Worm (Caenorhabditis elegans): Measurements from ENCODE around the gene herd-1.

The herd-1 gene

ce11 chrIII:12455651-12456420, 40.5 kb upstream of the herd-1 start:
- TF ChIP-seq mes-2 (tag; optimal IDR thresholded peaks at IDR 0.05; ENCODE audit: poor library complexity, severe bottlenecking): peak; percentile 47
- TF ChIP-seq lin-38 (GFP tag; IDR thresholded peaks at IDR 0.05): peak; percentile 67
- peak; percentile 49 for TF ChIP-seq aha-1 (tag)
- no peak for TF ChIP-seq tra-1 (GFP tag; IDR thresholded peaks at IDR 0.05)
- no peak for TF ChIP-seq sdz-12 (GFP tag; optimal IDR thresholded peaks at IDR 0.05)
- TF ChIP-seq lsy-2 (tag; optimal IDR thresholded peaks at IDR 0.05): peak in 1 of 2 experiments; percentile 33

- TF ChIP-seq nhr-41 (GFP tag; IDR thresholded peaks at IDR 0.05): no peak
- peak; percentile 26 for TF ChIP-seq unc-130 (GFP tag; optimal IDR thresholded peaks at IDR 0.05)
- TF ChIP-seq mep-1 (tag; optimal IDR thresholded peaks at IDR 0.05): peak; percentile 57
- peak; percentile 40 for TF ChIP-seq pqm-1 (tag; optimal IDR thresholded peaks at IDR 0.05)
- peak; percentile 38 for TF ChIP-seq dpl-1 (GFP tag; optimal IDR thresholded peaks at IDR 0.05)
- TF ChIP-seq F49E8.2 (tag; optimal IDR thresholded peaks at IDR 0.05; ENCODE audit: borderline replicate concordance): peak; percentile 58
- peak; percentile 11 for TF ChIP-seq nhr-77 (tag; optimal IDR thresholded peaks at IDR 0.05)
- TF ChIP-seq madf-5 (GFP tag; IDR thresholded peaks at IDR 0.05): 0 out of 4 replicates have a peak, but pooled peaks of 1 of the 2 experiments have one; percentile 2
- TF ChIP-seq arid-1 (GFP tag; conservative IDR thresholded peaks at IDR 0.05): no peak
- TF ChIP-seq lsy-2 (tag; optimal IDR thresholded peaks at IDR 0.05): peak in 1 of 2 experiments; percentile 39
- peak; percentile 24 for TF ChIP-seq aha-1 (tag)
- TF ChIP-seq mes-2 (tag; optimal IDR thresholded peaks at IDR 0.05; ENCODE audit: poor library complexity, severe bottlenecking): peak; percentile 58
- TF ChIP-seq dve-1 (tag; optimal IDR thresholded peaks at IDR 0.05; ENCODE audit: insufficient read depth): peak; percentile 81
- peak; percentile 77 for TF ChIP-seq nhr-11 (tag; optimal IDR thresholded peaks at IDR 0.05)
- no peak for TF ChIP-seq vab-7 (GFP tag; IDR thresholded peaks at IDR 0.05)
- TF ChIP-seq lin-38 (GFP tag; IDR thresholded peaks at IDR 0.05): peak; percentile 9
- TF ChIP-seq attf-4 (tag; optimal IDR thresholded peaks at IDR 0.05): no peak
- no peak for TF ChIP-seq daf-16 (GFP tag; optimal IDR thresholded peaks at IDR 0.05)
- TF ChIP-seq daf-16 (tag; optimal IDR thresholded peaks at IDR 0.05): peak; percentile 91
- no peak for TF ChIP-seq tra-1 (GFP tag; IDR thresholded peaks at IDR 0.05)
- TF ChIP-seq lin-13 (GFP tag; optimal IDR thresholded peaks at IDR 0.05): peak; percentile 11
- TF ChIP-seq hif-1 (tag; optimal IDR thresholded peaks at IDR 0.05): peak in 1 of 2 experiments; percentile 27
- TF ChIP-seq nhr-76 (tag; optimal IDR thresholded peaks at IDR 0.05): no peak
- TF ChIP-seq hlh-30 (tag; optimal IDR thresholded peaks at IDR 0.05; ENCODE audit: insufficient read depth): peak; percentile 93
- peak; percentile 69 for TF ChIP-seq nhr-28 (tag; optimal IDR thresholded peaks at IDR 0.05)
- no peak for TF ChIP-seq aly-2 (tag; optimal IDR thresholded peaks at IDR 0.05)
- TF ChIP-seq mdl-1 (tag; optimal IDR thresholded peaks at IDR 0.05): peak in 1 of 2 experiments; percentile 33
- TF ChIP-seq ztf-7 (tag; optimal IDR thresholded peaks at IDR 0.05): peak; percentile 8
- TF ChIP-seq daf-8 (GFP tag; IDR thresholded peaks at IDR 0.05): no peak
- peak; percentile 62 for TF ChIP-seq ceh-28 (tag; optimal IDR thresholded peaks at IDR 0.05)
- no peak for TF ChIP-seq duxl-1 (tag; optimal IDR thresholded peaks at IDR 0.05; ENCODE audit: poor library complexity)
- no peak for TF ChIP-seq ZK546.5 (tag; optimal IDR thresholded peaks at IDR 0.05)
- TF ChIP-seq hlh-11 (tag; optimal IDR thresholded peaks at IDR 0.05): no peak
- peak; percentile 18 for TF ChIP-seq mxl-3 (GFP tag; optimal IDR thresholded peaks at IDR 0.05)
Measured at ce11 chrIII:12456801-12457647, 39.3 kb upstream of the herd-1 start, which contains the start of the genes scav-3 and Y49E10.21. Gene scav-3 (minus strand): TSS chrIII:12456850. Gene Y49E10.21 (plus strand): TSS chrIII:12457597.

Data from whole organism, L4 larva.